Fruit fly (Drosophila melanogaster) whole organism, embryonic: ENCODE results near the gene Top3alpha.

Experiments
- Adf1 ChIP-seq: fragments of 200-800 bp; sonication (Bioruptor generic); IDR thresholded peaks from 2 replicates; pipeline ENCODE4 v1.3.6; 2022; ENCODE audit warnings: missing biosample characterization, missing genetic modification characterization
- Aef1 ChIP-seq: fragments of 200-800 bp; sonication (Bioruptor generic); IDR thresholded peaks from 3 replicates; pipeline ENCODE4 v1.3.6; 2022; ENCODE audit warnings: missing biosample characterization, missing genetic modification characterization
- Antp ChIP-seq: fragments of 200-800 bp; sonication (Bioruptor generic); optimal IDR thresholded peaks from 3 replicates; lab custom pipeline; 2016; ENCODE audit warnings: missing biosample characterization, missing genetic modification characterization
- B-H2 ChIP-seq: fragments of 200-800 bp; sonication (Bioruptor generic); optimal IDR thresholded peaks from 2 replicates; lab custom pipeline; 2018; ENCODE audit warnings: missing biosample characterization, mild to moderate bottlenecking, missing genetic modification characterization
- Blimp-1 ChIP-seq: fragments of 200-800 bp; sonication (Bioruptor generic); optimal IDR thresholded peaks from 3 replicates; lab custom pipeline; 2018; ENCODE audit warnings: missing biosample characterization, missing genetic modification characterization, mild to moderate bottlenecking, moderate library complexity, missing genetic modification reagents
- CG10274 ChIP-seq: fragments of 200-800 bp; sonication (Bioruptor generic); optimal IDR thresholded peaks from 3 replicates; lab custom pipeline; 2017; ENCODE audit warnings: missing biosample characterization, mild to moderate bottlenecking, missing genetic modification characterization
- CG10959 ChIP-seq: fragments of 200-800 bp; sonication (Bioruptor generic); IDR thresholded peaks from 2 replicates; pipeline ENCODE4 v1.3.6; 2022; ENCODE audit warnings: missing biosample characterization, missing genetic modification characterization
- CG13894 ChIP-seq: fragments of 200-800 bp; sonication (Bioruptor generic); optimal IDR thresholded peaks from 3 replicates; lab custom pipeline; 2018; ENCODE audit warnings: missing biosample characterization, mild to moderate bottlenecking, missing genetic modification characterization, moderate library complexity
- CG14050 ChIP-seq: fragments of 200-800 bp; sonication (Bioruptor generic); IDR thresholded peaks from 3 replicates; pipeline ENCODE4 v1.3.6; 2022; ENCODE audit warnings: missing biosample characterization, missing genetic modification characterization
- CG16863 ChIP-seq: fragments of 200-800 bp; sonication (Bioruptor generic); optimal IDR thresholded peaks from 3 replicates; lab custom pipeline; 2016; ENCODE audit warnings: missing biosample characterization, missing genetic modification characterization
- CG2116 ChIP-seq: fragments of 200-800 bp; sonication (Bioruptor generic); optimal IDR thresholded peaks from 3 replicates; lab custom pipeline; 2018; ENCODE audit warnings: missing biosample characterization, mild to moderate bottlenecking, missing genetic modification characterization
- CG2875 ChIP-seq: fragments of 200-800 bp; sonication (Bioruptor generic); optimal IDR thresholded peaks from 2 replicates; lab custom pipeline; 2017; ENCODE audit warnings: missing biosample characterization, mild to moderate bottlenecking, missing genetic modification characterization, missing genetic modification reagents
- CG3407 ChIP-seq: fragments of 200-800 bp; sonication (Bioruptor generic); optimal IDR thresholded peaks from 2 replicates; lab custom pipeline; 2018; ENCODE audit warnings: missing biosample characterization, mild to moderate bottlenecking, missing genetic modification characterization
- CG42726 ChIP-seq: fragments of 200-800 bp; sonication (Bioruptor generic); IDR thresholded peaks from 2 replicates; pipeline ENCODE4 v1.3.6; 2022; ENCODE audit warnings: missing biosample characterization, missing genetic modification characterization; ENCODE audit not compliant: partially characterized antibody
- CG4282 ChIP-seq: fragments of 200-800 bp; sonication (Bioruptor generic); optimal IDR thresholded peaks from 2 replicates; lab custom pipeline; 2016; ENCODE audit warnings: missing biosample characterization, missing genetic modification characterization
- CG4360 ChIP-seq: fragments of 200-800 bp; sonication (Bioruptor generic); IDR thresholded peaks from 2 replicates; pipeline ENCODE4 v1.3.6; 2022; ENCODE audit warnings: missing biosample characterization, missing genetic modification characterization
- CG7745 ChIP-seq: fragments of 200-800 bp; sonication (Bioruptor generic); optimal IDR thresholded peaks from 2 replicates; lab custom pipeline; 2018; ENCODE audit warnings: missing biosample characterization, mild to moderate bottlenecking, missing genetic modification characterization, moderate library complexity
- Deaf1 ChIP-seq: fragments of 200-800 bp; optimal IDR thresholded peaks from 3 replicates; lab custom pipeline; 2019; ENCODE audit warnings: missing biosample characterization, mild to moderate bottlenecking, missing genetic modification characterization, moderate library complexity
- Dek ChIP-seq: fragments of 200-800 bp; sonication (Bioruptor generic); optimal IDR thresholded peaks from 3 replicates; lab custom pipeline; 2019; ENCODE audit warnings: missing biosample characterization, mild to moderate bottlenecking, missing genetic modification characterization, moderate library complexity
- Dfd ChIP-seq, 2 experiments: fragments of >200 bp; optimal IDR thresholded peaks; 2 replicates each; lab custom pipeline; 2017; ENCODE audit warnings: missing biosample characterization in 2 of 2, missing genetic modification characterization in 2 of 2
- Doc2 ChIP-seq: fragments of 200-800 bp; sonication (Bioruptor generic); IDR thresholded peaks from 2 replicates; pipeline ENCODE4 v1.3.6; 2022; ENCODE audit warnings: missing biosample characterization, missing genetic modification characterization
- Doc3 ChIP-seq: fragments of 200-800 bp; sonication (Bioruptor generic); IDR thresholded peaks from 3 replicates; pipeline ENCODE4 v1.3.6; 2022; ENCODE audit warnings: missing biosample characterization, missing genetic modification characterization; ENCODE audit not compliant: partially characterized antibody
- Ets65A ChIP-seq: fragments of 200-800 bp; sonication (Bioruptor generic); peaks from one replicate; lab custom pipeline; 2016; ENCODE audit warnings: missing biosample characterization, missing genetic modification characterization
- Mes4 ChIP-seq: fragments of 200-800 bp; sonication (Bioruptor generic); optimal IDR thresholded peaks from 2 replicates; lab custom pipeline; 2016; ENCODE audit warnings: missing biosample characterization, missing genetic modification characterization
- Nf-YB ChIP-seq: fragments of 200-800 bp; sonication (Bioruptor generic); optimal IDR thresholded peaks from 3 replicates; lab custom pipeline; 2019; ENCODE audit warnings: missing biosample characterization, mild to moderate bottlenecking, missing genetic modification characterization, moderate library complexity
- Nf-YC ChIP-seq: fragments of 200-800 bp; optimal IDR thresholded peaks from 3 replicates; lab custom pipeline; 2019; ENCODE audit warnings: missing biosample characterization, mild to moderate bottlenecking, missing genetic modification characterization, moderate library complexity
- Oli ChIP-seq: fragments of 200-800 bp; sonication (Bioruptor generic); optimal IDR thresholded peaks from 2 replicates; lab custom pipeline; 2018; ENCODE audit warnings: missing biosample characterization, mild to moderate bottlenecking, missing genetic modification characterization, moderate library complexity
- Ravus ChIP-seq: fragments of 200-800 bp; sonication (Bioruptor generic); IDR thresholded peaks from 2 replicates; pipeline ENCODE4 v1.3.6; 2022; ENCODE audit warnings: missing biosample characterization, missing genetic modification characterization
- Rfx ChIP-seq: fragments of 200-800 bp; sonication (Bioruptor generic); IDR thresholded peaks from 2 replicates; pipeline ENCODE4 v1.3.6; 2022; ENCODE audit warnings: missing biosample characterization, missing genetic modification characterization
- Xbp1 ChIP-seq: fragments of 200-800 bp; sonication (Bioruptor generic); optimal IDR thresholded peaks from 3 replicates; lab custom pipeline; 2016; ENCODE audit warnings: missing biosample characterization, mild to moderate bottlenecking, missing genetic modification characterization
- YL-1 ChIP-seq: fragments of 200-800 bp; sonication (Bioruptor generic); optimal IDR thresholded peaks from 3 replicates; lab custom pipeline; 2017; ENCODE audit warnings: missing biosample characterization, mild to moderate bottlenecking, missing genetic modification characterization
- abd-A ChIP-seq: fragments of 200-800 bp; sonication (Bioruptor generic); optimal IDR thresholded peaks from 3 replicates; lab custom pipeline; 2019; ENCODE audit warnings: missing biosample characterization, mild to moderate bottlenecking, missing genetic modification characterization, moderate library complexity
- cg ChIP-seq: fragments of 200-800 bp; sonication (Bioruptor generic); optimal IDR thresholded peaks from 3 replicates; lab custom pipeline; 2019; ENCODE audit warnings: missing biosample characterization, mild to moderate bottlenecking, missing genetic modification characterization, moderate library complexity
- chinmo ChIP-seq: fragments of 200-800 bp; sonication (Bioruptor generic); IDR thresholded peaks from 4 replicates; pipeline ENCODE4 v1.3.6; 2022; ENCODE audit warnings: missing biosample characterization, missing genetic modification characterization; ENCODE audit not compliant: partially characterized antibody
- crol ChIP-seq: fragments of 200-800 bp; sonication (Bioruptor generic); IDR thresholded peaks from 2 replicates; pipeline ENCODE4 v1.3.6; 2022; ENCODE audit warnings: missing biosample characterization, missing genetic modification characterization
- dm ChIP-seq: fragments of 200-800 bp; sonication (Bioruptor generic); optimal IDR thresholded peaks from 3 replicates; lab custom pipeline; 2016; ENCODE audit warnings: missing biosample characterization, missing genetic modification characterization
- emc ChIP-seq: fragments of 200-800 bp; sonication (Bioruptor generic); optimal IDR thresholded peaks from 2 replicates; lab custom pipeline; 2016; ENCODE audit warnings: missing biosample characterization, missing genetic modification characterization
- ewg ChIP-seq: fragments of 200-800 bp; sonication (Bioruptor generic); optimal IDR thresholded peaks from 3 replicates; lab custom pipeline; 2017; ENCODE audit warnings: mild to moderate bottlenecking, missing biosample characterization, missing genetic modification reagents, missing genetic modification characterization
- h ChIP-seq: fragments of >200 bp; optimal IDR thresholded peaks from 2 replicates; lab custom pipeline; 2017
- jumu ChIP-seq: fragments of 200-800 bp; sonication (Bioruptor generic); optimal IDR thresholded peaks from 3 replicates; lab custom pipeline; 2016; ENCODE audit warnings: missing biosample characterization, missing genetic modification characterization
- nom ChIP-seq: fragments of 200-800 bp; sonication (Bioruptor generic); optimal IDR thresholded peaks from 2 replicates; lab custom pipeline; 2017; ENCODE audit warnings: missing biosample characterization, missing genetic modification characterization, mild to moderate bottlenecking, moderate library complexity, missing genetic modification reagents
- prd ChIP-seq, 3 experiments: fragments of >200 bp in 2 of 3; fragments of 200-800 bp in 1 of 3; sonication (Bioruptor generic) in 1 of 3; optimal IDR thresholded peaks in 2 of 3; IDR thresholded peaks in 1 of 3; 2 replicates in 2 of 3; 3 replicates in 1 of 3; pipeline versions ENCODE4 v1.3.6 to Lab custom; 2017 to 2022; ENCODE audit warnings: missing biosample characterization in 1 of 3, missing genetic modification characterization in 1 of 3
- pum ChIP-seq: fragments of 200-800 bp; sonication (Bioruptor generic); optimal IDR thresholded peaks from 2 replicates; lab custom pipeline; 2016; ENCODE audit warnings: missing biosample characterization, missing genetic modification characterization
- row ChIP-seq: fragments of 200-800 bp; sonication (Bioruptor generic); IDR thresholded peaks from 3 replicates; pipeline ENCODE4 v1.3.6; 2022; ENCODE audit warnings: missing biosample characterization, missing genetic modification characterization
- sc ChIP-seq, 3 experiments: fragments of >200 bp in 2 of 3; fragments of 200-800 bp in 1 of 3; sonication (Bioruptor generic) in 1 of 3; optimal IDR thresholded peaks; 2 replicates in 2 of 3; 3 replicates in 1 of 3; lab custom pipeline; 2017; ENCODE audit warnings: mild to moderate bottlenecking in 1 of 3, missing biosample characterization in 1 of 3, missing genetic modification characterization in 1 of 3, missing genetic modification reagents in 1 of 3
- sd ChIP-seq: fragments of 200-800 bp; sonication (Bioruptor generic); optimal IDR thresholded peaks from 3 replicates; lab custom pipeline; 2018; ENCODE audit warnings: missing biosample characterization, mild to moderate bottlenecking, missing genetic modification characterization, moderate library complexity
- so ChIP-seq: fragments of 200-800 bp; sonication (Bioruptor generic); IDR thresholded peaks from 3 replicates; pipeline ENCODE4 v1.3.6; 2022; ENCODE audit warnings: missing biosample characterization, missing genetic modification characterization
- wek ChIP-seq: fragments of 200-800 bp; sonication (Bioruptor generic); optimal IDR thresholded peaks from 3 replicates; lab custom pipeline; 2018; ENCODE audit warnings: missing biosample characterization, mild to moderate bottlenecking, missing genetic modification characterization, moderate library complexity

Gene Top3alpha

dm6 chr2L:19463405-19463804 is 34.6 kb upstream of the Top3alpha start (continued):
- TF ChIP-seq h (no peak), CG16863 (GFP tag; lab: Kevin White, UChicago) (no peak), wek (GFP tag; lab: Kevin White, UChicago) (no peak), CG10274 (GFP tag; lab: Kevin White, UChicago) (no peak), Blimp-1 (GFP tag; lab: Kevin White, UChicago) (no peak), sc (optimal IDR thresholded peaks at IDR 0.05; lab: Kevin White, UChicago) (no peak), sc (GFP tag; optimal IDR thresholded peaks at IDR 0.05; lab: Kevin White, UChicago) (peak; percentile 2), Oli (tag; lab: Kevin White, UChicago) (peak; percentile 41), CG7745 (tag; lab: Kevin White, UChicago) (no peak), Mes4 (GFP tag; lab: Kevin White, UChicago) (no peak), cg (GFP tag; lab: Kevin White, UChicago) (no peak), pum (GFP tag; lab: Kevin White, UChicago) (no peak), CG2875 (GFP tag; lab: Kevin White, UChicago) (no peak)

dm6 chr2L:19463824-19464317 is 34.1 kb upstream of the Top3alpha start, which contains the start of gene tj:
Gene tj (plus strand): TSS chr2L:19464267.
- TF ChIP-seq CG3407 (GFP tag; lab: Kevin White, UChicago) (no peak), Nf-YB (GFP tag; lab: Kevin White, UChicago) (peak; percentile 92), chinmo (GFP tag; lab: Robert Waterston, UW) (0 out of 4 replicates have a peak, but pooled peaks have one; percentile 38), CG4282 (GFP tag; lab: Kevin White, UChicago) (no peak), row (GFP tag; lab: Robert Waterston, UW) (peak; percentile 4; the same call in 1 of the 3 replicates), abd-A (tag; lab: Kevin White, UChicago) (peak; percentile 42), CG4360 (GFP tag; lab: Robert Waterston, UW) (peak; percentile 71), Deaf1 (tag; lab: Kevin White, UChicago) (peak; percentile 93), dm (GFP tag; lab: Kevin White, UChicago) (no peak), Nf-YC (tag; lab: Kevin White, UChicago) (peak; percentile 96), Dfd (GFP tag; optimal IDR thresholded peaks at IDR 0.05; lab: Kevin White, UChicago) (no peak), Dek (no peak), Rfx (GFP tag; lab: Robert Waterston, UW) (0 out of 2 replicates have a peak, but pooled peaks have one; percentile 11), Aef1 (peak; percentile 43), CG13894 (no peak), Xbp1 (no peak), CG2116 (GFP tag; lab: Kevin White, UChicago) (no peak), Adf1 (GFP tag; lab: Robert Waterston, UW) (peak; percentile 29; the same call in 1 of the 2 replicates), prd (optimal IDR thresholded peaks at IDR 0.05; lab: Kevin White, UChicago) (no peak), prd (GFP tag; IDR thresholded peaks at IDR 0.05; lab: Robert Waterston, UW) (0 out of 3 replicates have a peak, but pooled peaks have one; percentile 0), cg (GFP tag; lab: Kevin White, UChicago) (peak; percentile 53), sd (tag; lab: Kevin White, UChicago) (no peak), YL-1 (no peak), jumu (no peak), Doc2 (GFP tag; lab: Robert Waterston, UW) (no peak), B-H2 (no peak), CG10959 (GFP tag; lab: Robert Waterston, UW) (no peak), crol (GFP tag; lab: Robert Waterston, UW) (peak; percentile 59), CG42726 (GFP tag; lab: Robert Waterston, UW) (0 out of 2 replicates have a peak, but pooled peaks have one; percentile 19), ewg (peak; percentile 20), Doc3 (GFP tag; lab: Robert Waterston, UW) (no peak), CG14050 (GFP tag; lab: Robert Waterston, UW) (no peak), Antp (GFP tag; lab: Kevin White, UChicago) (no peak), Ravus (GFP tag; lab: Robert Waterston, UW) (no peak), so (no peak), emc (GFP tag; lab: Kevin White, UChicago) (no peak), Ets65A (GFP tag; lab: Kevin White, UChicago) (peak; percentile 66), nom (GFP tag; lab: Kevin White, UChicago) (no peak)
